Fruit fly (Drosophila melanogaster): ENCODE results near the gene tko.

The tko gene

DNA sequence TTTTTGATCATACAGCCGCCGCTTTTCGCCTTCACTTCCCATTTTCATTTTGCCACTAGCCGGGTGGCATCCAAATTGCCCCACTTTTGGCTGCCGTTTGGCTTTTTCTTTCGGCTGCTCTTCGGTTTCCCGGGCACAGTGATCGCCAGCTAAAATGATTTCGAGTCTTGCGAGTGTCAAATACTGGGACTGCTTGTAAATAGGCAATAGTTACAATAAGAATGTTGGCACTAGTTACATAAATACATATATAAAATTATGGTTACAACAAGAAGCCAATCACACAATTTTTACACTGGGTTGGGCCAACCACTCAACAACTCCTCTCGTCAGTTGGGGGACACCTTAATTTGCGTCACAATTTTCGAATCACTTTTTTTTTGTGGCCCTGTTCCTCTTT lies 16.1 kb upstream of the tko start:
- TF ChIP-seq woc (GFP tag; optimal IDR thresholded peaks at IDR 0.05) (no peak), dsf (GFP tag; optimal IDR thresholded peaks at IDR 0.05; ENCODE audit: borderline replicate concordance) (no peak), tai (GFP tag; optimal IDR thresholded peaks at IDR 0.05) (no peak), foxo (GFP tag; optimal IDR thresholded peaks at IDR 0.05) (no peak), Dif (GFP tag; optimal IDR thresholded peaks at IDR 0.05; ENCODE audit: partially characterized antibody) (no peak), psq (GFP tag; optimal IDR thresholded peaks at IDR 0.05) (no peak), Jra (GFP tag; optimal IDR thresholded peaks at IDR 0.05) (no peak), sage (GFP tag; optimal IDR thresholded peaks at IDR 0.05) (no peak), Hr83 (GFP tag; optimal IDR thresholded peaks at IDR 0.05; ENCODE audit: poor library complexity, severe bottlenecking) (no peak), br (GFP tag; optimal IDR thresholded peaks at IDR 0.05) (no peak), fru (GFP tag; optimal IDR thresholded peaks at IDR 0.05) (no peak), N (GFP tag; optimal IDR thresholded peaks at IDR 0.05) (no peak), CrebA (GFP tag; optimal IDR thresholded peaks at IDR 0.05; ENCODE audit: borderline replicate concordance) (no peak), Mio (GFP tag; optimal IDR thresholded peaks at IDR 0.05) (no peak)

DNA sequence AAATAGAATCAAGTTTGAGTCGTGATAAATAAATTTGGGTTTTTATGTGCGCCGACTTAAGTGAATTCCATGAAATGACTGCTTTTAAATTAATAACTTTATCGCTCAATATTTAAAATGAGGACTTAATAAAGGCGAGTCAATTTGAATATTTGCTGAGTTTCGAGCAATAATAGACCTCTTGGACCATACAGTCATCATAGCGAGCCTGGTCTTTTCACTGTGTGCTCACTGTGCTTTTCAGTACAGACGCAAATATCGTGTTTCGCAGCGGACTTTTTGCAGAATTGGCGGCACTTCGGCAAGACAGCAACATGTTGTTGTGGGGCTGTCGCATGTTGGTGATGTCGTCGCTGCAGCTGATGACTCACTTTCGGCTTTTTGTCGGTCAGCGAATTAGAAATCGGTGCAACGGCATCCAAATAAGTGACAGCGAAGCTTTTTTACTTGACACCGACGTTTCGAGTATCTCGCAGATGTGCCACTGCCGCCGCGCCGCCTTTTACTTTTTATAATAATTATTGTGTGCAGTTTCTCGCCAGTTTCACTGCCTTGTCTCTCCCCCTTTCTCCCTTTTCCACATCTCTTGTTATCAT lies 14.2 kb upstream of the tko start:
- no peak for TF ChIP-seq usp (GFP tag; optimal IDR thresholded peaks at IDR 0.05)
- no peak for TF ChIP-seq Sp1 (GFP tag; optimal IDR thresholded peaks at IDR 0.05)
- no peak for TF ChIP-seq Jra (GFP tag; optimal IDR thresholded peaks at IDR 0.05)

DNA sequence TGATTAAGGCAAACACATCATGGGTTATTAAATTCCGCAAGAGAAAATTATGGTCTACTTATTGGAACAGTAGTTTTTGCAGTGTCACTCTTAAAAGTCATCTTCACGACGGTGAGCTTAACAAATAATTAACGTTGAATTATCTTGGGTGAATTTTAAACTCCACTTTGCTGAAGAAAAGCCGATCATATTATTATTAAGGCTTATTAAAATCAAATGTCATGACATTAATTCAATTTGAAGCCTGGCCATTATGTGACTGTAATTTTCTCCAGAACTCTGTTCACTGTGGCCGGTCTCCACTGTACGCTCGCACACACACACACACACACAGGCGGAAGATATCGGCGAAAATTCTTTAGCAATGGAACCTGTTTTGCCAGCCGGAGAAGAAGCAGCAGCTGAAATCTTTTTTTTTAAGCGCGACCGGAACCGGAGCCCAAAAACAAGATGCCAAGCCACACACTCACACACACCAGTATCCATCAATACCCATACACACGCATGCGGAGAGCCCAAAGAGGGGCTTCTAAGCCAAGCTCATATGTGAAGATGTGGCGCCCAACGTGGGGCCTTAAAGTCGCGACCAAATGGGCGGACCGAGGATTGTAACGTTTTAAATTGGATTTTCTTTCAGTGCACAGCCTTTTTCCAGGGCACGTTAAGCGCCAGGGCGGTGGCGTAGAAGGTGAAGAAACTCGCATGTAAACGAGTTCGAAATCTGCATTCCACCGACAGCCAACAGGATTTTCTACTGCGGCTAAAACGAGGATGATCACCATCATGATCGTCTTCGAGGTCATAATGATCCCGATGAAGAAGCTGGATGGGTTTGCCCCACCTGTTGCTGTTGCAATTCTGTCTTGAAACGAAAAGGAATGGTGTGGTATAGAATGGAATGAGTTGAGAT lies 11.8 kb upstream of the tko start:
- peak; percentile 22 for TF ChIP-seq Sp1 (GFP tag; optimal IDR thresholded peaks at IDR 0.05)
- peak; percentile 77 for TF ChIP-seq woc (GFP tag; optimal IDR thresholded peaks at IDR 0.05)
- TF ChIP-seq dmrt93B (GFP tag; optimal IDR thresholded peaks at IDR 0.05), result peak; percentile 8
- peak; percentile 10 for TF ChIP-seq Hr83 (GFP tag; optimal IDR thresholded peaks at IDR 0.05; ENCODE audit: poor library complexity, severe bottlenecking)
- TF ChIP-seq CG9705 (GFP tag; optimal IDR thresholded peaks at IDR 0.05), result no peak
- TF ChIP-seq OdsH (GFP tag; optimal IDR thresholded peaks at IDR 0.05), result peak; percentile 52
- peak; percentile 47 for TF ChIP-seq br (GFP tag; optimal IDR thresholded peaks at IDR 0.05)
- no peak for TF ChIP-seq brk (GFP tag; optimal IDR thresholded peaks at IDR 0.05)
- peak in 1 of 2 experiments; percentile 53 for TF ChIP-seq foxo (GFP tag; optimal IDR thresholded peaks at IDR 0.05)
- TF ChIP-seq N (GFP tag; optimal IDR thresholded peaks at IDR 0.05), result no peak
- peak; percentile 47 for TF ChIP-seq h (GFP tag; optimal IDR thresholded peaks at IDR 0.05)
- TF ChIP-seq Abd-B (GFP tag; optimal IDR thresholded peaks at IDR 0.05), result no peak
- no peak for TF ChIP-seq Myc (optimal IDR thresholded peaks at IDR 0.05)
- TF ChIP-seq tai (GFP tag; optimal IDR thresholded peaks at IDR 0.05), result no peak
- no peak for TF ChIP-seq CG32264 (GFP tag; optimal IDR thresholded peaks at IDR 0.05)
- peak; percentile 43 for TF ChIP-seq rgr (GFP tag; optimal IDR thresholded peaks at IDR 0.05)
- TF ChIP-seq lola (GFP tag; optimal IDR thresholded peaks at IDR 0.05), result no peak
- peak; percentile 34 for TF ChIP-seq HLH106 (tag; optimal IDR thresholded peaks at IDR 0.05)
- no peak for TF ChIP-seq dsf (GFP tag; optimal IDR thresholded peaks at IDR 0.05; ENCODE audit: borderline replicate concordance)
- peak; percentile 61 for TF ChIP-seq fru (GFP tag; optimal IDR thresholded peaks at IDR 0.05)
- TF ChIP-seq psq (GFP tag; optimal IDR thresholded peaks at IDR 0.05), result peak; percentile 25
- TF ChIP-seq Hnf4 (GFP tag; optimal IDR thresholded peaks at IDR 0.05), result peak; percentile 28
- peak; percentile 47 for TF ChIP-seq Dfd (GFP tag; optimal IDR thresholded peaks at IDR 0.05)
- TF ChIP-seq dl (GFP tag; optimal IDR thresholded peaks at IDR 0.05; ENCODE audit: insufficient read depth in 1 of 2, partially characterized antibody in 2 of 2), result no peak
- TF ChIP-seq CrebA (GFP tag; optimal IDR thresholded peaks at IDR 0.05; ENCODE audit: borderline replicate concordance), result no peak
- TF ChIP-seq ey (GFP tag; optimal IDR thresholded peaks at IDR 0.05), result peak; percentile 56

DNA sequence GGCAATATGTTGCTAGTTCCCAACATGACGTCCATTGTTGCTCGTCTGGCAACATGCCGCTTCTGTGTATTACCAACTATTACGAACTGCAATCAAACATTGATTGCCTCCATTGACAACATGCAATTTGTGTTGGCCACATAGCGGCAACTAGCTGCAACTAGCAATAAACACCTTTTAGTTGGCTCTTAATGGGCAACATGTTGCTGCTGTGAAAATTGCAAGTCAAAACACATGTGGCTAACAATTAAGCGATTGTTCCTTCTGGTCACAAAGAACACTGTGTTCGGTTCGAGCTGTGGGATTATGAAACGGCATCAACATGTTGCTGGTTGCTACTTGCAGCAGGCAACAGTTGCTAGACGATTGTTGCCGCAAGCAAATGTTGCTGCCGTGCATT lies 10.0 kb upstream of the tko start:
- TF ChIP-seq ey (GFP tag; optimal IDR thresholded peaks at IDR 0.05), result no peak
- TF ChIP-seq Hnf4 (GFP tag; optimal IDR thresholded peaks at IDR 0.05), result no peak
- TF ChIP-seq Jra (GFP tag; optimal IDR thresholded peaks at IDR 0.05), result no peak
- TF ChIP-seq sage (GFP tag; optimal IDR thresholded peaks at IDR 0.05), result no peak
- no peak for TF ChIP-seq Myc (optimal IDR thresholded peaks at IDR 0.05)
- TF ChIP-seq HLH106 (tag; optimal IDR thresholded peaks at IDR 0.05), result no peak
- TF ChIP-seq Abd-B (GFP tag; optimal IDR thresholded peaks at IDR 0.05), result no peak
- TF ChIP-seq br (GFP tag; optimal IDR thresholded peaks at IDR 0.05), result no peak
- TF ChIP-seq N (GFP tag; optimal IDR thresholded peaks at IDR 0.05), result no peak
- no peak for TF ChIP-seq rgr (GFP tag; optimal IDR thresholded peaks at IDR 0.05)
- no peak for TF ChIP-seq Rel (GFP tag; optimal IDR thresholded peaks at IDR 0.05)
- TF ChIP-seq Rel (tag; optimal IDR thresholded peaks at IDR 0.05), result no peak
- TF ChIP-seq Sp1 (GFP tag; optimal IDR thresholded peaks at IDR 0.05), result no peak
- no peak for TF ChIP-seq dsf (GFP tag; optimal IDR thresholded peaks at IDR 0.05; ENCODE audit: borderline replicate concordance)

Data from whole organism, wandering third instar larva.